Worm (Caenorhabditis elegans): ENCODE measurements around the gene ldp-1.
A peak's percentile ranks its signal among the peaks of the same experiment; 100 is the strongest.
"Not testable (repeated sequence)": the region's sequence is repeated elsewhere in the genome, so short reads cannot be mapped to it uniquely, and the experiment has no call there.

The ldp-1 gene

ce11 chrV:2083869-2084268 lies 43.5 kb upstream of the ldp-1 start:
- TF ChIP-seq ceh-91 (GFP tag; IDR thresholded peaks at IDR 0.05), result no peak
- TF ChIP-seq F33H1.4 (GFP tag; IDR thresholded peaks at IDR 0.05), result no peak
- no peak for TF ChIP-seq T26A5.8 (tag; optimal IDR thresholded peaks at IDR 0.05)
- TF ChIP-seq ztf-25 (GFP tag; IDR thresholded peaks at IDR 0.05), result 0 out of 2 replicates have a peak, but pooled peaks have one; percentile 51
- TF ChIP-seq rpc-1 (optimal IDR thresholded peaks at IDR 0.05), result no peak
- no peak for TF ChIP-seq rpc-1 (tag; optimal IDR thresholded peaks at IDR 0.05)
- TF ChIP-seq egrh-3 (GFP tag; IDR thresholded peaks at IDR 0.05), result peak; percentile 23; the same call in 1 of the 2 replicates
- TF ChIP-seq ceh-27 (GFP tag; optimal IDR thresholded peaks at IDR 0.05), result no peak
- no peak for TF ChIP-seq ama-1 (optimal IDR thresholded peaks at IDR 0.05)
- no peak for TF ChIP-seq ama-1 (GFP tag; optimal IDR thresholded peaks at IDR 0.05)
- TF ChIP-seq attf-3 (GFP tag; conservative IDR thresholded peaks at IDR 0.05), result no peak
- no peak for TF ChIP-seq aptf-3 (GFP tag; IDR thresholded peaks at IDR 0.05)
- TF ChIP-seq Y56A3A.18 (GFP tag; IDR thresholded peaks at IDR 0.05), result no peak
- TF ChIP-seq zfh-2 (GFP tag; conservative IDR thresholded peaks at IDR 0.05), result peak; percentile 56
- no peak for TF ChIP-seq nhr-120 (GFP tag; IDR thresholded peaks at IDR 0.05)
- TF ChIP-seq ceh-40 (GFP tag; IDR thresholded peaks at IDR 0.05), result no peak
- no peak for TF ChIP-seq K12H6.12 (tag; optimal IDR thresholded peaks at IDR 0.05)
- no peak for TF ChIP-seq aptf-2 (GFP tag; conservative IDR thresholded peaks at IDR 0.05)
- no peak for TF ChIP-seq bed-2 (GFP tag; IDR thresholded peaks at IDR 0.05)

- 0 out of 2 replicates have a peak, but pooled peaks have one; percentile 11 for TF ChIP-seq zfh-2 (GFP tag; conservative IDR thresholded peaks at IDR 0.05)
- TF ChIP-seq rpc-1 (optimal IDR thresholded peaks at IDR 0.05), result not testable (repeated sequence)
- peak; percentile 20 for TF ChIP-seq rpc-1 (tag; optimal IDR thresholded peaks at IDR 0.05)
- TF ChIP-seq F37B4.10 (GFP tag; IDR thresholded peaks at IDR 0.05), result 0 out of 2 replicates have a peak, but pooled peaks have one; percentile 63
- 0 out of 2 replicates have a peak, but pooled peaks have one; percentile 15 for TF ChIP-seq Y95B8A.8 (GFP tag; IDR thresholded peaks at IDR 0.05)
- TF ChIP-seq egrh-3 (GFP tag; IDR thresholded peaks at IDR 0.05), result peak; percentile 26; the same call in 1 of the 2 replicates
Observed at ce11 chrV:2085745-2086267, 41.5 kb upstream of the ldp-1 start, which contains the start of gene F36F12.3. TSS of gene F36F12.3 (plus strand) at chrV:2085795.

ce11 chrV:2090321-2090720 lies 37.0 kb upstream of the ldp-1 start, which contains the start of gene ztf-28:
TSS of gene ztf-28 (plus strand) at chrV:2090669.
- TF ChIP-seq hmg-1.2 (GFP tag; IDR thresholded peaks at IDR 0.05), result peak; percentile 89
- peak; percentile 23 for TF ChIP-seq snpc-1.1 (tag; optimal IDR thresholded peaks at IDR 0.05; ENCODE audit: insufficient read depth)
- TF ChIP-seq attf-6 (GFP tag; IDR thresholded peaks at IDR 0.05), result peak; percentile 90
- peak; percentile 85 for TF ChIP-seq pbrm-1 (GFP tag; IDR thresholded peaks at IDR 0.05)
- peak; percentile 7 for TF ChIP-seq snpc-4 (GFP tag; optimal IDR thresholded peaks at IDR 0.05)
- peak in 3 of 4 experiments; percentile 51 to 88 (median 73) for TF ChIP-seq snpc-4 (tag; optimal IDR thresholded peaks at IDR 0.05)
- peak; percentile 55 for TF ChIP-seq mcd-1 (GFP tag; IDR thresholded peaks at IDR 0.05)
- TF ChIP-seq D2030.7 (GFP tag; IDR thresholded peaks at IDR 0.05), result peak; percentile 30

- TF ChIP-seq sea-2 (GFP tag; IDR thresholded peaks at IDR 0.05), result no peak
- TF ChIP-seq F10E7.11 (tag; optimal IDR thresholded peaks at IDR 0.05), result no peak
- TF ChIP-seq Y56A3A.18 (GFP tag; IDR thresholded peaks at IDR 0.05), result no peak
- no peak for TF ChIP-seq Y67H2A.10 (GFP tag; conservative IDR thresholded peaks at IDR 0.05)
- TF ChIP-seq egrh-3 (GFP tag; IDR thresholded peaks at IDR 0.05), result no peak
- no peak for TF ChIP-seq attf-5 (GFP tag; optimal IDR thresholded peaks at IDR 0.05)
- no peak for TF ChIP-seq attf-6 (GFP tag; IDR thresholded peaks at IDR 0.05)
- no peak for TF ChIP-seq hrde-1 (tag; optimal IDR thresholded peaks at IDR 0.05; ENCODE audit: borderline replicate concordance)
- TF ChIP-seq B0261.1 (tag; optimal IDR thresholded peaks at IDR 0.05), result no peak
- no peak for TF ChIP-seq madf-8 (GFP tag; conservative IDR thresholded peaks at IDR 0.05)
- no peak for TF ChIP-seq lin-54 (GFP tag; optimal IDR thresholded peaks at IDR 0.05)
Observed at ce11 chrV:2095204-2095603, 32.1 kb upstream of the ldp-1 start, which contains the start of gene F36F12.2. TSS of gene F36F12.2 (minus strand) at chrV:2095304.

All from whole organism, young adult.